Fruit fly (Drosophila melanogaster) whole organism, embryonic: ENCODE results near the gene Jon99Fii.
A peak's percentile ranks its signal among the peaks of the same experiment; 100 is the strongest.

Source experiments
- Asciz ChIP-seq: fragments of 200-800 bp; sonication (Bioruptor generic); optimal IDR thresholded peaks from 2 replicates; lab custom pipeline; 2017; ENCODE audit warnings: missing biosample characterization, mild to moderate bottlenecking, missing genetic modification characterization, missing genetic modification reagents
- B-H1 ChIP-seq: fragments of 200-800 bp; sonication (Bioruptor generic); IDR thresholded peaks from 3 replicates; pipeline ENCODE4 v1.3.6; 2022; ENCODE audit warnings: missing biosample characterization, missing genetic modification characterization
- CG10267 ChIP-seq: fragments of 200-800 bp; sonication (Bioruptor generic); optimal IDR thresholded peaks from 2 replicates; lab custom pipeline; 2018; ENCODE audit warnings: missing biosample characterization, mild to moderate bottlenecking, missing genetic modification characterization, moderate library complexity
- CG11456 ChIP-seq: fragments of 200-800 bp; sonication (Bioruptor generic); IDR thresholded peaks from 3 replicates; pipeline ENCODE4 v1.3.6; 2022; ENCODE audit warnings: missing biosample characterization, missing genetic modification characterization
- CG12299 ChIP-seq: fragments of 200-800 bp; sonication (Bioruptor generic); optimal IDR thresholded peaks from 2 replicates; lab custom pipeline; 2018; ENCODE audit warnings: missing biosample characterization, mild to moderate bottlenecking, missing genetic modification characterization
- CG13123 ChIP-seq: fragments of 200-800 bp; sonication (Bioruptor generic); optimal IDR thresholded peaks from 2 replicates; lab custom pipeline; 2016; ENCODE audit warnings: missing biosample characterization, missing genetic modification characterization
- CG13287 ChIP-seq: fragments of 200-800 bp; sonication (Bioruptor generic); IDR thresholded peaks from 2 replicates; pipeline ENCODE4 v1.3.6; 2022; ENCODE audit warnings: missing biosample characterization, missing genetic modification characterization; ENCODE audit not compliant: partially characterized antibody
- CG13624 ChIP-seq: fragments of 200-800 bp; sonication (Bioruptor generic); optimal IDR thresholded peaks from 2 replicates; lab custom pipeline; 2016; ENCODE audit warnings: missing biosample characterization, missing genetic modification characterization
- CG17361 ChIP-seq: fragments of 200-800 bp; sonication (Bioruptor generic); IDR thresholded peaks from 3 replicates; pipeline ENCODE4 v1.3.6; 2022; ENCODE audit warnings: missing biosample characterization, missing genetic modification characterization
- CG17802 ChIP-seq: fragments of 200-800 bp; sonication (Bioruptor generic); optimal IDR thresholded peaks from 2 replicates; lab custom pipeline; 2018; ENCODE audit warnings: missing biosample characterization, mild to moderate bottlenecking, missing genetic modification characterization, moderate library complexity
- CG2199 ChIP-seq: fragments of 200-800 bp; sonication (Bioruptor generic); IDR thresholded peaks from 3 replicates; pipeline ENCODE4 v1.3.6; 2022; ENCODE audit warnings: missing biosample characterization, missing genetic modification characterization
- CG2889 ChIP-seq: fragments of 200-800 bp; sonication (Bioruptor generic); IDR thresholded peaks from 3 replicates; pipeline ENCODE4 v1.3.6; 2022; ENCODE audit warnings: missing biosample characterization, missing genetic modification characterization
- CG30431 ChIP-seq: fragments of 200-800 bp; sonication (Bioruptor generic); optimal IDR thresholded peaks from 2 replicates; lab custom pipeline; 2017; ENCODE audit warnings: missing biosample characterization, missing genetic modification characterization
- CG32532 ChIP-seq: fragments of 200-800 bp; sonication (Bioruptor generic); IDR thresholded peaks from 2 replicates; pipeline ENCODE4 v1.3.6; 2022; ENCODE audit warnings: missing biosample characterization, missing genetic modification characterization
- CG4730 ChIP-seq: fragments of 200-800 bp; sonication (Bioruptor generic); IDR thresholded peaks from 2 replicates; pipeline ENCODE4 v1.3.6; 2022; ENCODE audit warnings: missing biosample characterization, missing genetic modification characterization
- CG6175 ChIP-seq: fragments of 200-800 bp; sonication (Bioruptor generic); IDR thresholded peaks from 3 replicates; pipeline ENCODE4 v1.3.6; 2022; ENCODE audit warnings: missing biosample characterization, missing genetic modification characterization
- CG6689 ChIP-seq: fragments of 200-800 bp; sonication (Bioruptor generic); IDR thresholded peaks from 2 replicates; pipeline ENCODE4 v1.3.6; 2022; ENCODE audit warnings: missing biosample characterization, missing genetic modification characterization
- CG7271 ChIP-seq: fragments of 200-800 bp; sonication (Bioruptor generic); optimal IDR thresholded peaks from 2 replicates; lab custom pipeline; 2018; ENCODE audit warnings: missing biosample characterization, mild to moderate bottlenecking, missing genetic modification characterization, moderate library complexity
- CG7987 ChIP-seq: fragments of 200-800 bp; sonication (Bioruptor generic); optimal IDR thresholded peaks from 2 replicates; lab custom pipeline; 2018; ENCODE audit warnings: missing biosample characterization, mild to moderate bottlenecking, missing genetic modification characterization, moderate library complexity
- CG8478 ChIP-seq: fragments of >200 bp; optimal IDR thresholded peaks from 2 replicates; lab custom pipeline; 2018
- CHES-1-like ChIP-seq: fragments of 200-800 bp; sonication (Bioruptor generic); optimal IDR thresholded peaks from 2 replicates; lab custom pipeline; 2016; ENCODE audit warnings: missing biosample characterization, missing genetic modification characterization
- CoRest ChIP-seq: fragments of 200-800 bp; sonication (Bioruptor generic); optimal IDR thresholded peaks from 3 replicates; lab custom pipeline; 2018; ENCODE audit warnings: missing biosample characterization, mild to moderate bottlenecking, missing genetic modification characterization, moderate library complexity
- CrebB ChIP-seq: fragments of 200-800 bp; sonication (Bioruptor generic); optimal IDR thresholded peaks from 3 replicates; lab custom pipeline; 2018; ENCODE audit warnings: missing biosample characterization, mild to moderate bottlenecking, missing genetic modification characterization
- D ChIP-seq, 2 experiments: fragments of 200-800 bp in 1 of 2; fragments of >200 bp in 1 of 2; sonication (Bioruptor generic) in 1 of 2; optimal IDR thresholded peaks; 2 replicates in 1 of 2; 3 replicates in 1 of 2; lab custom pipeline; 2017; ENCODE audit warnings: mild to moderate bottlenecking in 1 of 2, missing biosample characterization in 1 of 2, missing genetic modification characterization in 1 of 2, missing genetic modification reagents in 1 of 2
- Dek ChIP-seq: fragments of 200-800 bp; sonication (Bioruptor generic); optimal IDR thresholded peaks from 3 replicates; lab custom pipeline; 2019; ENCODE audit warnings: missing biosample characterization, mild to moderate bottlenecking, missing genetic modification characterization, moderate library complexity
- Dip3 ChIP-seq: fragments of 200-800 bp; sonication (Bioruptor generic); optimal IDR thresholded peaks from 3 replicates; lab custom pipeline; 2016; ENCODE audit warnings: missing biosample characterization, missing genetic modification characterization
- Hmr ChIP-seq: fragments of 200-800 bp; sonication (Bioruptor generic); optimal IDR thresholded peaks from 3 replicates; lab custom pipeline; 2017; ENCODE audit warnings: mild to moderate bottlenecking, missing biosample characterization, missing genetic modification reagents, missing genetic modification characterization
- Hr3 ChIP-seq: fragments of 200-800 bp; sonication (Bioruptor generic); optimal IDR thresholded peaks from 3 replicates; lab custom pipeline; 2016; ENCODE audit warnings: missing biosample characterization, missing genetic modification characterization
- Kr ChIP-seq: fragments of 200-800 bp; sonication (Bioruptor generic); optimal IDR thresholded peaks from 2 replicates; lab custom pipeline; 2017; ENCODE audit warnings: missing biosample characterization, mild to moderate bottlenecking, missing genetic modification characterization
- Lpt ChIP-seq: fragments of >200 bp; optimal IDR thresholded peaks from 2 replicates; lab custom pipeline; 2018; ENCODE audit warnings: missing biosample characterization, missing genetic modification characterization
- Mad ChIP-seq: fragments of 200-800 bp; sonication (Bioruptor generic); optimal IDR thresholded peaks from 2 replicates; lab custom pipeline; 2016; ENCODE audit warnings: missing biosample characterization, missing genetic modification characterization
- Optix ChIP-seq: fragments of 200-800 bp; sonication (Bioruptor generic); IDR thresholded peaks from 3 replicates; pipeline ENCODE4 v1.3.6; 2022; ENCODE audit warnings: missing biosample characterization, missing genetic modification characterization
- PHDP ChIP-seq: fragments of 200-800 bp; sonication (Bioruptor generic); optimal IDR thresholded peaks from 3 replicates; lab custom pipeline; 2018; ENCODE audit warnings: missing biosample characterization, mild to moderate bottlenecking, missing genetic modification characterization, moderate library complexity
- Poxn ChIP-seq: fragments of 200-800 bp; sonication (Bioruptor generic); IDR thresholded peaks from 2 replicates; pipeline ENCODE4 v1.3.6; 2022; ENCODE audit warnings: missing biosample characterization, missing genetic modification characterization
- ara ChIP-seq: fragments of 200-800 bp; sonication (Bioruptor generic); IDR thresholded peaks from 2 replicates; pipeline ENCODE4 v1.3.6; 2022; ENCODE audit warnings: missing biosample characterization, missing genetic modification characterization
- bbx ChIP-seq: fragments of 200-800 bp; sonication (Bioruptor generic); IDR thresholded peaks from 2 replicates; pipeline ENCODE4 v1.3.6; 2022; ENCODE audit warnings: missing biosample characterization, missing genetic modification characterization; ENCODE audit not compliant: partially characterized antibody
- bcd ChIP-seq: fragments of 200-800 bp; sonication (Bioruptor generic); optimal IDR thresholded peaks from 2 replicates; lab custom pipeline; 2017; ENCODE audit warnings: missing biosample characterization, mild to moderate bottlenecking, missing genetic modification characterization
- br ChIP-seq: fragments of >200 bp; optimal IDR thresholded peaks from 2 replicates; lab custom pipeline; 2017
- crol ChIP-seq: fragments of 200-800 bp; sonication (Bioruptor generic); IDR thresholded peaks from 2 replicates; pipeline ENCODE4 v1.3.6; 2022; ENCODE audit warnings: missing biosample characterization, missing genetic modification characterization
- danr ChIP-seq: fragments of 200-800 bp; sonication (Bioruptor generic); IDR thresholded peaks from 2 replicates; pipeline ENCODE4 v1.3.6; 2022; ENCODE audit warnings: missing biosample characterization, missing genetic modification characterization
- disco-r ChIP-seq: fragments of 200-800 bp; sonication (Bioruptor generic); optimal IDR thresholded peaks from 2 replicates; lab custom pipeline; 2016; ENCODE audit warnings: missing biosample characterization, missing genetic modification characterization
- eyg ChIP-seq: fragments of 200-800 bp; sonication (Bioruptor generic); optimal IDR thresholded peaks from 3 replicates; lab custom pipeline; 2016; ENCODE audit warnings: missing biosample characterization, missing genetic modification characterization
- jumu ChIP-seq: fragments of 200-800 bp; sonication (Bioruptor generic); optimal IDR thresholded peaks from 3 replicates; lab custom pipeline; 2016; ENCODE audit warnings: missing biosample characterization, missing genetic modification characterization
- lbe ChIP-seq: fragments of 200-800 bp; sonication (Bioruptor generic); optimal IDR thresholded peaks from 2 replicates; lab custom pipeline; 2016; ENCODE audit warnings: missing biosample characterization, mild to moderate bottlenecking, missing genetic modification characterization
- nerfin-1 ChIP-seq: fragments of 200-800 bp; sonication (Bioruptor generic); optimal IDR thresholded peaks from 3 replicates; lab custom pipeline; 2019; ENCODE audit warnings: missing biosample characterization, mild to moderate bottlenecking, missing genetic modification characterization, moderate library complexity
- slou ChIP-seq: fragments of 200-800 bp; sonication (Bioruptor generic); optimal IDR thresholded peaks from 3 replicates; lab custom pipeline; 2016; ENCODE audit warnings: missing biosample characterization, missing genetic modification characterization
- ssp ChIP-seq: fragments of 200-800 bp; sonication (Bioruptor generic); IDR thresholded peaks from 2 replicates; pipeline ENCODE4 v1.3.6; 2022; ENCODE audit warnings: missing biosample characterization, missing genetic modification characterization
- stc ChIP-seq: fragments of 200-800 bp; sonication (Bioruptor generic); IDR thresholded peaks from 2 replicates; pipeline ENCODE4 v1.3.6; 2022; ENCODE audit warnings: missing biosample characterization, missing genetic modification characterization
- toy ChIP-seq: fragments of 200-800 bp; sonication (Bioruptor generic); IDR thresholded peaks from 2 replicates; pipeline ENCODE4 v1.3.6; 2022; ENCODE audit warnings: missing biosample characterization, missing genetic modification characterization
- tx ChIP-seq: fragments of 200-800 bp; sonication (Bioruptor generic); optimal IDR thresholded peaks from 2 replicates; lab custom pipeline; 2016; ENCODE audit warnings: missing biosample characterization, missing genetic modification characterization
- vfl ChIP-seq: fragments of 200-800 bp; sonication (Bioruptor generic); optimal IDR thresholded peaks from 2 replicates; lab custom pipeline; 2016; ENCODE audit warnings: missing biosample characterization, missing genetic modification characterization

The Jon99Fii gene

DNA sequence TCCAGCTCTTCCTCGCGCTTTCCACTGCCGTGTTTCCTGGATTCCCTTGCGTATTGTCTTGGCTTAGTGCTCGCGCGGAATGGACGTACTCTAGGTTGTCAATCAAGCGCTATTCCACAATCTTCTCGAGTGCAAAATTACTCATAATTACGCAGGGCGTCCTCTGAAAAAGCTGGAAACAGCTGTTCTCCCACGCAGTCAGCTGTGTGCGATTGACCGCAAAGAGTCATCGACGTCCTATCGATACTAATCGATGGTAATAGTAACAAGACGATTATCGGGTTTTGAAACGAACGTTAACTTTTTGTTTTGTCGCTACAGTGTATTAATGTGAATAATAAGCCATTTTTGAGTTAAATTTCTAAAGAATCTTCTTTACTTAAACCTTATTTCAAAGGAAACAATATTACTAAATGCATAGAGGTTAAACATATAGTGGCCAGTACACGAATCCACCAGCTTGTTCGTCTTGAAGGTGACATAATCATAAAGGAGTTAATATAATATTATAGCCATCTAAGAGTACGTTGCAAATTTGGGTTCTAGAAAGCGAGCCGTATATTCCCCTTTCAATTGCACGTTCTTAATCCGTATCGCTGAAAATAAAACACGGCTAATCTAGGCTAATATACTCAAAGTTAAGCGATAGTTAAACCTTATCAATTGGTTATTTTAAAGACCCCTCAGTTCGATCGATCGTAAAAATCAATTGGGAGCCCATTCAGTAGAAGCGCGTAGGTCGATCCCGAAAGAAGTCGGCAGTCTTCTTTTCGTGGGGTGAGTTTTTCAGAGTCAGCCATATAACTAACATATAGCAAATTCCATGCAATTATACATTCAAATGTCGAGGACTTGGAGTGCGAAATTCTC is 28.4 kb downstream of the Jon99Fii start, which contains the start of the genes CG2224 and CDase (continued):
- TF ChIP-seq eyg (no peak), CrebB (tag; lab: Kevin White, UChicago) (peak; percentile 3), danr (GFP tag; lab: Robert Waterston, UW) (no peak), Optix (GFP tag; lab: Robert Waterston, UW) (no peak), CG11456 (GFP tag; lab: Robert Waterston, UW) (no peak), CHES-1-like (GFP tag; lab: Kevin White, UChicago) (no peak), toy (no peak), CG13624 (GFP tag; lab: Kevin White, UChicago) (no peak), CG10267 (tag; lab: Kevin White, UChicago) (no peak), lbe (GFP tag; lab: Kevin White, UChicago) (no peak), CoRest (no peak), CG17361 (GFP tag; lab: Robert Waterston, UW) (no peak), Dip3 (GFP tag; lab: Kevin White, UChicago) (no peak), Lpt (GFP tag; lab: Kevin White, UChicago) (no peak), bcd (GFP tag; lab: Kevin White, UChicago) (no peak), Kr (GFP tag; lab: Kevin White, UChicago) (no peak), CG7271 (no peak), nerfin-1 (tag; lab: Kevin White, UChicago) (no peak), crol (GFP tag; lab: Robert Waterston, UW) (no peak), CG17802 (tag; lab: Kevin White, UChicago) (no peak), slou (GFP tag; lab: Kevin White, UChicago) (no peak), CG7987 (GFP tag; lab: Kevin White, UChicago) (no peak), ara (GFP tag; lab: Robert Waterston, UW) (no peak), vfl (GFP tag; lab: Kevin White, UChicago) (no peak), ssp (GFP tag; lab: Robert Waterston, UW) (no peak), PHDP (tag; lab: Kevin White, UChicago) (peak; percentile 8), D (optimal IDR thresholded peaks at IDR 0.05; lab: Kevin White, UChicago) (peak; percentile 48), D (GFP tag; optimal IDR thresholded peaks at IDR 0.05; lab: Kevin White, UChicago) (no peak), CG13287 (GFP tag; lab: Robert Waterston, UW) (peak; percentile 97), tx (GFP tag; lab: Kevin White, UChicago) (no peak), CG30431 (GFP tag; lab: Kevin White, UChicago) (no peak), Dek (tag; lab: Kevin White, UChicago) (no peak), Asciz (no peak), stc (GFP tag; lab: Robert Waterston, UW) (no peak), CG8478 (lab: Kevin White, UChicago) (no peak), CG6689 (no peak), B-H1 (GFP tag; lab: Robert Waterston, UW) (no peak), CG12299 (tag; lab: Kevin White, UChicago) (no peak), Poxn (GFP tag; lab: Robert Waterston, UW) (no peak), CG2199 (GFP tag; lab: Robert Waterston, UW) (no peak), CG32532 (GFP tag; lab: Robert Waterston, UW) (no peak), CG6175 (GFP tag; lab: Robert Waterston, UW) (no peak), br (lab: Kevin White, UChicago) (no peak), Hr3 (no peak), disco-r (GFP tag; lab: Kevin White, UChicago) (no peak), CG4730 (GFP tag; lab: Robert Waterston, UW) (no peak), CG2889 (no peak), Hmr (no peak), CG13123 (GFP tag; lab: Kevin White, UChicago) (no peak), Mad (GFP tag; lab: Kevin White, UChicago) (no peak), bbx (GFP tag; lab: Robert Waterston, UW) (peak; percentile 94), jumu (no peak)
